Worm (Caenorhabditis elegans): ENCODE data around the gene Y94H6A.2.
"Not testable (repeated sequence)": the region's sequence is repeated elsewhere in the genome, so short reads cannot be mapped to it uniquely, and the experiment has no call there.

The Y94H6A.2 gene

DNA sequence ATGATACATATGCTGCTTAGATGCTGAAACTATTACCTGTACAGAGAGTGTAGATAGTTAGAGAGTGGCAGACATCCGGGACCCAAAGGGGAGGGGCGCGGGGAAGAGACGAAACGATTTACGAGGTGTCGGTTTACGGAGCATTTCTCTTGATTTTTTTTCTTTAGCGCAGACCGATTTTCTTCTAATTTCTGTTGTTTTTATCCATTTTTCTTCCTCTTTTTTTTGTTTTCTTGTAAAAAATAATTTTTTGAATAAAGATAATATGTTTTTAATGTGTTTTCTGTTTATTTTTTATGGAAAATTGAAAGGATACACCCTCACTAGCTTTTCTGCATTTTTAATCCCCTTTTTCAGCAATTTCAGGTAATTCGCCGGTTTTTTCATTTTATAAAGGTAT is 47.7 kb downstream of the Y94H6A.2 start, which contains the start of gene Y54G2A.72:
Gene Y54G2A.72, plus strand, starts transcription at position 301 of the 400 bp plus-strand sequence.
- TF ChIP-seq ztf-23 (GFP tag; IDR thresholded peaks at IDR 0.05); klf-2 (GFP tag; conservative IDR thresholded peaks at IDR 0.05); T22C8.4 (GFP tag; IDR thresholded peaks at IDR 0.05): not testable (repeated sequence)

All from whole organism, midembryonic.